Fruit fly (Drosophila melanogaster) whole organism, embryonic: ENCODE measurements around the gene CG12643.
A peak's percentile ranks its signal among the peaks of the same experiment; 100 is the strongest.

Experiments used
- Atf3 ChIP-seq: fragments of 200-800 bp; sonication (Bioruptor generic); optimal IDR thresholded peaks from 3 replicates; lab custom pipeline; 2016; ENCODE audit warnings: missing biosample characterization, missing genetic modification characterization
- CG11504 ChIP-seq: fragments of 200-800 bp; sonication (Bioruptor generic); optimal IDR thresholded peaks from 3 replicates; lab custom pipeline; 2019; ENCODE audit warnings: missing biosample characterization, mild to moderate bottlenecking, missing genetic modification characterization, moderate library complexity
- CG12104 ChIP-seq: fragments of 200-800 bp; sonication (Bioruptor generic); optimal IDR thresholded peaks from 3 replicates; lab custom pipeline; 2016; ENCODE audit warnings: missing biosample characterization, missing genetic modification characterization
- CG12236 ChIP-seq: fragments of 200-800 bp; sonication (Bioruptor generic); optimal IDR thresholded peaks from 2 replicates; lab custom pipeline; 2016; ENCODE audit warnings: missing biosample characterization, missing genetic modification characterization
- CG1233 ChIP-seq: fragments of 200-800 bp; sonication (Bioruptor generic); optimal IDR thresholded peaks from 4 replicates; lab custom pipeline; 2018; ENCODE audit warnings: missing biosample characterization, mild to moderate bottlenecking, missing genetic modification characterization
- CG12391 ChIP-seq: fragments of 200-800 bp; sonication (Bioruptor generic); optimal IDR thresholded peaks from 3 replicates; lab custom pipeline; 2018; ENCODE audit warnings: missing biosample characterization, mild to moderate bottlenecking, missing genetic modification characterization, moderate library complexity
- CG13123 ChIP-seq: fragments of 200-800 bp; sonication (Bioruptor generic); optimal IDR thresholded peaks from 2 replicates; lab custom pipeline; 2016; ENCODE audit warnings: missing biosample characterization, missing genetic modification characterization
- CG15514 ChIP-seq: fragments of 200-800 bp; sonication (Bioruptor generic); optimal IDR thresholded peaks from 3 replicates; lab custom pipeline; 2017; ENCODE audit warnings: missing biosample characterization, missing genetic modification characterization, mild to moderate bottlenecking, moderate library complexity, missing genetic modification reagents
- CG16779 ChIP-seq: fragments of 200-800 bp; sonication (Bioruptor generic); IDR thresholded peaks from 2 replicates; pipeline ENCODE4 v1.3.6; 2022; ENCODE audit warnings: missing biosample characterization, missing genetic modification characterization
- CG17385 ChIP-seq: fragments of 200-800 bp; sonication (Bioruptor generic); optimal IDR thresholded peaks from 3 replicates; lab custom pipeline; 2018; ENCODE audit warnings: missing biosample characterization, mild to moderate bottlenecking, missing genetic modification characterization
- CG17612 ChIP-seq: fragments of 200-800 bp; sonication (Bioruptor generic); IDR thresholded peaks from 2 replicates; pipeline ENCODE4 v1.3.6; 2022; ENCODE audit warnings: missing biosample characterization, missing genetic modification characterization
- CG17829 ChIP-seq: fragments of 200-800 bp; optimal IDR thresholded peaks from 2 replicates; lab custom pipeline; 2019; ENCODE audit warnings: missing biosample characterization, mild to moderate bottlenecking, missing genetic modification characterization, moderate library complexity
- CG18262 ChIP-seq: fragments of 200-800 bp; optimal IDR thresholded peaks from 3 replicates; lab custom pipeline; 2019; ENCODE audit warnings: missing biosample characterization, mild to moderate bottlenecking, missing genetic modification characterization, moderate library complexity
- CG2202 ChIP-seq: fragments of 200-800 bp; sonication (Bioruptor generic); optimal IDR thresholded peaks from 2 replicates; lab custom pipeline; 2018; ENCODE audit warnings: missing biosample characterization, mild to moderate bottlenecking, missing genetic modification characterization
- CG32767 ChIP-seq: fragments of 200-800 bp; sonication (Bioruptor generic); IDR thresholded peaks from 2 replicates; pipeline ENCODE4 v1.3.6; 2022; ENCODE audit warnings: missing biosample characterization, missing genetic modification characterization
- CG34422 ChIP-seq: fragments of 200-800 bp; sonication (Bioruptor generic); IDR thresholded peaks from 3 replicates; pipeline ENCODE4 v1.3.6; 2022; ENCODE audit warnings: missing biosample characterization, missing genetic modification characterization
- CG3726 ChIP-seq: fragments of 200-800 bp; sonication (Bioruptor generic); IDR thresholded peaks from 3 replicates; pipeline ENCODE4, ENCODE4 v1.3.6; 2022; ENCODE audit warnings: missing biosample characterization, missing genetic modification characterization
- CG3838 ChIP-seq: fragments of 200-800 bp; sonication (Bioruptor generic); optimal IDR thresholded peaks from 3 replicates; lab custom pipeline; 2016; ENCODE audit warnings: missing biosample characterization, missing genetic modification characterization
- CG42726 ChIP-seq: fragments of 200-800 bp; sonication (Bioruptor generic); IDR thresholded peaks from 2 replicates; pipeline ENCODE4 v1.3.6; 2022; ENCODE audit warnings: missing biosample characterization, missing genetic modification characterization; ENCODE audit not compliant: partially characterized antibody
- CG4328 ChIP-seq: fragments of 200-800 bp; sonication (Bioruptor generic); optimal IDR thresholded peaks from 3 replicates; lab custom pipeline; 2017; ENCODE audit warnings: missing biosample characterization, missing genetic modification reagents, missing genetic modification characterization
- CG4617 ChIP-seq: fragments of 200-800 bp; sonication (Bioruptor generic); optimal IDR thresholded peaks from 3 replicates; lab custom pipeline; 2016; ENCODE audit warnings: missing biosample characterization, missing genetic modification characterization, borderline replicate concordance
- CG6175 ChIP-seq: fragments of 200-800 bp; sonication (Bioruptor generic); IDR thresholded peaks from 3 replicates; pipeline ENCODE4 v1.3.6; 2022; ENCODE audit warnings: missing biosample characterization, missing genetic modification characterization
- CG6254 ChIP-seq: fragments of 200-800 bp; sonication (Bioruptor generic); optimal IDR thresholded peaks from 3 replicates; lab custom pipeline; 2017; ENCODE audit warnings: mild to moderate bottlenecking, missing biosample characterization, missing genetic modification reagents, missing genetic modification characterization
- CG6654 ChIP-seq: fragments of 200-800 bp; sonication (Bioruptor generic); optimal IDR thresholded peaks from 2 replicates; lab custom pipeline; 2017; ENCODE audit warnings: missing biosample characterization, mild to moderate bottlenecking, missing genetic modification characterization
- CG6791 ChIP-seq: fragments of 200-800 bp; sonication (Bioruptor generic); IDR thresholded peaks from 3 replicates; pipeline ENCODE4 v1.3.6; 2022; ENCODE audit warnings: missing biosample characterization, missing genetic modification characterization; ENCODE audit not compliant: partially characterized antibody
- CG7357 ChIP-seq: fragments of 200-800 bp; sonication (Bioruptor generic); IDR thresholded peaks from 3 replicates; pipeline ENCODE4 v1.3.6; 2022; ENCODE audit warnings: missing biosample characterization, missing genetic modification characterization
- CG7987 ChIP-seq: fragments of 200-800 bp; sonication (Bioruptor generic); optimal IDR thresholded peaks from 2 replicates; lab custom pipeline; 2018; ENCODE audit warnings: missing biosample characterization, mild to moderate bottlenecking, missing genetic modification characterization, moderate library complexity
- CG8281 ChIP-seq: fragments of 200-800 bp; sonication (Bioruptor generic); optimal IDR thresholded peaks from 2 replicates; lab custom pipeline; 2018; ENCODE audit warnings: missing biosample characterization, mild to moderate bottlenecking, missing genetic modification characterization, moderate library complexity
- ERR ChIP-seq: fragments of 200-800 bp; sonication (Bioruptor generic); optimal IDR thresholded peaks from 2 replicates; lab custom pipeline; 2016; ENCODE audit warnings: missing biosample characterization, missing genetic modification characterization
- Eip74EF ChIP-seq, 2 experiments: fragments of 200-800 bp in 1 of 2; fragments of >200 bp in 1 of 2; sonication (Bioruptor generic) in 1 of 2; optimal IDR thresholded peaks; 2 replicates each; lab custom pipeline; 2017 to 2019; ENCODE audit warnings: missing biosample characterization in 2 of 2, missing genetic modification characterization in 2 of 2, mild to moderate bottlenecking in 1 of 2, moderate library complexity in 1 of 2
- Ets65A ChIP-seq: fragments of 200-800 bp; sonication (Bioruptor generic); peaks from one replicate; lab custom pipeline; 2016; ENCODE audit warnings: missing biosample characterization, missing genetic modification characterization
- Mad ChIP-seq: fragments of 200-800 bp; sonication (Bioruptor generic); optimal IDR thresholded peaks from 2 replicates; lab custom pipeline; 2016; ENCODE audit warnings: missing biosample characterization, missing genetic modification characterization
- Meics ChIP-seq: fragments of 200-800 bp; sonication (Bioruptor generic); optimal IDR thresholded peaks from 2 replicates; lab custom pipeline; 2017; ENCODE audit warnings: missing biosample characterization, mild to moderate bottlenecking, missing genetic modification characterization
- NC2α ChIP-seq: fragments of 200-800 bp; sonication (Bioruptor generic); optimal IDR thresholded peaks from 2 replicates; lab custom pipeline; 2016; ENCODE audit warnings: missing biosample characterization, missing genetic modification characterization
- NFAT ChIP-seq: fragments of 200-800 bp; sonication (Bioruptor generic); IDR thresholded peaks from 2 replicates; pipeline ENCODE4 v1.3.6; 2022; ENCODE audit warnings: missing biosample characterization, missing genetic modification characterization
- Nf-YA ChIP-seq: fragments of 200-800 bp; sonication (Bioruptor generic); IDR thresholded peaks from 2 replicates; pipeline ENCODE4 v1.3.6; 2022; ENCODE audit warnings: missing biosample characterization, missing genetic modification characterization
- Vsx1 ChIP-seq: fragments of 200-800 bp; sonication (Bioruptor generic); optimal IDR thresholded peaks from 2 replicates; lab custom pipeline; 2017; ENCODE audit warnings: missing biosample characterization, mild to moderate bottlenecking, missing genetic modification characterization, missing genetic modification reagents
- amos ChIP-seq: fragments of 200-800 bp; sonication (Bioruptor generic); IDR thresholded peaks from 2 replicates; pipeline ENCODE4 v1.3.6; 2022; ENCODE audit warnings: missing biosample characterization, missing genetic modification characterization; ENCODE audit not compliant: partially characterized antibody
- ash1 ChIP-seq: fragments of 200-800 bp; sonication (Bioruptor generic); optimal IDR thresholded peaks from 2 replicates; lab custom pipeline; 2018; ENCODE audit warnings: missing biosample characterization, mild to moderate bottlenecking, missing genetic modification characterization
- bigmax ChIP-seq: fragments of 200-800 bp; sonication (Bioruptor generic); optimal IDR thresholded peaks from 2 replicates; lab custom pipeline; 2018; ENCODE audit warnings: missing biosample characterization, mild to moderate bottlenecking, missing genetic modification characterization
- esg ChIP-seq: fragments of 200-800 bp; sonication (Bioruptor generic); conservative IDR thresholded peaks from 2 replicates; pipeline ENCODE4 v1.3.6; 2022; ENCODE audit warnings: missing biosample characterization, missing genetic modification characterization
- gce ChIP-seq: fragments of 200-800 bp; sonication (Bioruptor generic); IDR thresholded peaks from 3 replicates; pipeline ENCODE4 v1.3.6; 2022; ENCODE audit warnings: missing biosample characterization, missing genetic modification characterization
- lbe ChIP-seq: fragments of 200-800 bp; sonication (Bioruptor generic); optimal IDR thresholded peaks from 2 replicates; lab custom pipeline; 2016; ENCODE audit warnings: missing biosample characterization, mild to moderate bottlenecking, missing genetic modification characterization
- mld ChIP-seq: fragments of 200-800 bp; sonication (Bioruptor generic); IDR thresholded peaks from 3 replicates; pipeline ENCODE4 v1.3.6; 2022; ENCODE audit warnings: missing biosample characterization, missing genetic modification characterization; ENCODE audit not compliant: partially characterized antibody
- nau ChIP-seq: fragments of 200-800 bp; sonication (Bioruptor generic); optimal IDR thresholded peaks from 3 replicates; lab custom pipeline; 2017; ENCODE audit warnings: missing biosample characterization, mild to moderate bottlenecking, missing genetic modification characterization, missing genetic modification reagents
- org-1 ChIP-seq: fragments of 200-800 bp; sonication (Bioruptor generic); optimal IDR thresholded peaks from 2 replicates; lab custom pipeline; 2017; ENCODE audit warnings: missing biosample characterization, missing genetic modification characterization
- p53 ChIP-seq: fragments of 200-800 bp; sonication (Bioruptor generic); optimal IDR thresholded peaks from 2 replicates; lab custom pipeline; 2016; ENCODE audit warnings: missing biosample characterization, missing genetic modification characterization
- ranshi ChIP-seq: fragments of 200-800 bp; sonication (Bioruptor generic); IDR thresholded peaks from 2 replicates; pipeline ENCODE4 v1.3.6; 2022; ENCODE audit warnings: missing biosample characterization, missing genetic modification characterization
- slou ChIP-seq: fragments of 200-800 bp; sonication (Bioruptor generic); optimal IDR thresholded peaks from 3 replicates; lab custom pipeline; 2016; ENCODE audit warnings: missing biosample characterization, missing genetic modification characterization
- tgo ChIP-seq: fragments of 200-800 bp; sonication (Bioruptor generic); IDR thresholded peaks from 3 replicates; pipeline ENCODE4 v1.3.6; 2022; ENCODE audit warnings: missing biosample characterization, missing genetic modification characterization

CG12643 gene

DNA sequence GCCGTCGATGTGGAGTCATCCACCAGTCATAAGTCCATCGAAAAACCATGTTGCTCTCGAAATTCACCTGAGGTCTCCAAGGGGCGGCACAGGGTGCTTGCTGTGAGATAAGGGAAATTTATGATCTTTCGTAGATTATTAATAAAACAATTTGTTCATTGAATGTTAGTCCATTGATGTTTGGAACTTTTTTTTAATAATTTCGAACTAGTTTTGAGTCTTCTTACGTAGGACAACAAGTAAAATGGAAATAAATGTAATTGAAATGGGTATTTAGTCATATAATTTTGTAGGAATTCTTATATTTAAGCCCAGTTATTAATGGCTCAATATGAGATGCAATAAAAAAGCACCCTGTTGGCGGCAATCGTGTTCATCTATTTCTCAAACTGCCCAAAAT is 32.6 kb downstream of the CG12643 start:
- TF ChIP-seq CG6175 (GFP tag; lab: Robert Waterston, UW) (no peak), Atf3 (peak; percentile 26), lbe (GFP tag; lab: Kevin White, UChicago) (no peak), CG2202 (tag; lab: Kevin White, UChicago) (peak; percentile 6), CG17829 (tag; lab: Kevin White, UChicago) (peak; percentile 76), ranshi (peak; percentile 64), Meics (GFP tag; lab: Kevin White, UChicago) (peak; percentile 78), slou (peak; percentile 32), CG18262 (tag; lab: Kevin White, UChicago) (peak; percentile 80), Vsx1 (GFP tag; lab: Kevin White, UChicago) (peak; percentile 74), Eip74EF (GFP tag; optimal IDR thresholded peaks at IDR 0.05; lab: Kevin White, UChicago) (peak in 1 of 2 experiments; percentile 83), org-1 (GFP tag; lab: Kevin White, UChicago) (peak; percentile 71), CG3838 (GFP tag; lab: Kevin White, UChicago) (peak; percentile 41), NFAT (GFP tag; lab: Robert Waterston, UW) (peak; percentile 29; the same call in 1 of the 2 replicates), CG13123 (GFP tag; lab: Kevin White, UChicago) (peak; percentile 33), CG7357 (GFP tag; lab: Robert Waterston, UW) (0 out of 3 replicates have a peak, but pooled peaks have one; percentile 40), mld (no peak), CG42726 (no peak), CG4617 (peak; percentile 22), CG34422 (GFP tag; lab: Robert Waterston, UW) (0 out of 3 replicates have a peak, but pooled peaks have one; percentile 30), Nf-YA (no peak), ash1 (GFP tag; lab: Kevin White, UChicago) (no peak), Ets65A (GFP tag; lab: Kevin White, UChicago) (peak; percentile 80), CG8281 (peak; percentile 40), p53 (GFP tag; lab: Kevin White, UChicago) (no peak), CG12236 (peak; percentile 35), CG6654 (peak; percentile 18), tgo (peak; percentile 62; the same call in 2 of the 3 replicates), CG12391 (peak; percentile 85), bigmax (GFP tag; lab: Kevin White, UChicago) (no peak), NC2α (GFP tag; lab: Kevin White, UChicago) (no peak), CG17612 (GFP tag; lab: Robert Waterston, UW) (0 out of 2 replicates have a peak, but pooled peaks have one; percentile 23), CG32767 (GFP tag; lab: Robert Waterston, UW) (peak; percentile 73), Mad (GFP tag; lab: Kevin White, UChicago) (peak; percentile 24), CG15514 (GFP tag; lab: Kevin White, UChicago) (peak; percentile 47), nau (GFP tag; lab: Kevin White, UChicago) (no peak), esg (peak; percentile 58), CG17385 (GFP tag; lab: Kevin White, UChicago) (peak; percentile 63), CG16779 (GFP tag; lab: Robert Waterston, UW) (no peak), gce (GFP tag; lab: Robert Waterston, UW) (no peak), ERR (GFP tag; lab: Kevin White, UChicago) (no peak), CG4328 (GFP tag; lab: Kevin White, UChicago) (peak; percentile 36), CG3726 (GFP tag; lab: Robert Waterston, UW) (0 out of 3 replicates have a peak, but pooled peaks have one; percentile 59), CG11504 (tag; lab: Kevin White, UChicago) (peak; percentile 88), amos (no peak), CG6791 (GFP tag; lab: Robert Waterston, UW) (no peak), CG12104 (GFP tag; lab: Kevin White, UChicago) (peak; percentile 32), CG1233 (peak; percentile 61), CG6254 (peak; percentile 70), CG7987 (no peak)
